Worm (Caenorhabditis elegans) whole organism, L4/young adult: Measurements from ENCODE around the gene F22E5.6.

Experiments
- W03F9.2 ChIP-seq: fragments of 150-350 bp; optimal IDR thresholded peaks from 2 replicates; lab custom pipeline; 2014; ENCODE audit warnings: missing biosample characterization, missing genetic modification characterization
- dao-5 ChIP-seq: sonication (generic microtip); optimal IDR thresholded peaks from 2 replicates; lab custom pipeline; 2016; ENCODE audit warnings: missing genotype, missing genetic modification characterization, moderate library complexity, missing compliant biosample characterization
- him-1 ChIP-seq: sonication (generic microtip); optimal IDR thresholded peaks from 2 replicates; lab custom pipeline; 2016; ENCODE audit warnings: missing genotype, missing genetic modification reagents, missing genetic modification characterization, missing compliant biosample characterization

DNA sequence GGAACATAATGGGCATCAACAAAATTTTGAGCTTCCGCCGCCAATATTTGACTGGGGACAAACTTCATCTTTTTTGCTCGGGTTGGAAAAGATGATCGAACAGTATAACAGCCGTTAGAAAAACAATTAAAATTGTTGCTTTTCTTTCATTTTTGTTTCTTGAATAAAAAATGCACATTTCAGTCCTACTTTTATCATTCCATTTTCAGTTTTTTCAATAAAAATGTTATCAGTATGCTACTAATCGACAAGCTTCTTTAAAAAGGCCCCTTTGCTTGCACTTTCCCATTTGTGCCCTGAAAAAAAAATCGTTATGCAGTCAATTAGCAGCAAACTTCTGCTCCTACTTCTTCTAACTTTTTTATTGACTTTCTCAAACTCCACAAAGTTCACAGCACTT, 7.9 kb upstream of the F22E5.6 start, which contains the start of gene F22E5.7:
- TF ChIP-seq him-1: no peak
- TF ChIP-seq W03F9.2 (tag; lab: Kevin White, UChicago): no peak
- TF ChIP-seq dao-5: no peak
